Fruit fly (Drosophila melanogaster) ovary, adult (tissue): ENCODE measurements around the gene Sp1.

Source experiments
- CG17801 ChIP-seq: fragments of 200-800 bp; optimal IDR thresholded peaks from 2 replicates; lab custom pipeline; 2019; ENCODE audit warnings: missing biosample characterization, mild to moderate bottlenecking, missing genetic modification characterization, moderate library complexity; ENCODE audit not compliant: partially characterized antibody

The Sp1 gene

dm6 chrX:9734808-9735207 lies 5.4 kb downstream of the Sp1 start:
- no peak for TF ChIP-seq CG17801

dm6 chrX:9738551-9738950 lies 9.1 kb downstream of the Sp1 start:
- TF ChIP-seq CG17801 = no peak

dm6 chrX:9740269-9740668 lies 10.8 kb downstream of the Sp1 start:
- no peak for TF ChIP-seq CG17801

- TF ChIP-seq CG17801 = no peak
Observed at dm6 chrX:9742084-9742483, 12.6 kb downstream of the Sp1 start.

- TF ChIP-seq CG17801 = no peak
Observed at dm6 chrX:9744034-9744673, 14.7 kb downstream of the Sp1 start.

dm6 chrX:9744674-9745246 lies 15.3 kb downstream of the Sp1 start:
- no peak for TF ChIP-seq CG17801

- TF ChIP-seq CG17801 = no peak
Observed at dm6 chrX:9747503-9747902, 18.1 kb downstream of the Sp1 start.

- no peak for TF ChIP-seq CG17801
Observed at dm6 chrX:9749279-9749678, 19.8 kb downstream of the Sp1 start.

- no peak for TF ChIP-seq CG17801
Observed at dm6 chrX:9749745-9750144, 20.3 kb downstream of the Sp1 start.

dm6 chrX:9751443-9751842 lies 22.0 kb downstream of the Sp1 start:
- no peak for TF ChIP-seq CG17801

- no peak for TF ChIP-seq CG17801
Observed at dm6 chrX:9753353-9753752, 23.9 kb downstream of the Sp1 start.

- no peak for TF ChIP-seq CG17801
Observed at dm6 chrX:9754474-9754873, 25.0 kb downstream of the Sp1 start.

dm6 chrX:9757976-9758375 lies 28.5 kb downstream of the Sp1 start:
- no peak for TF ChIP-seq CG17801

- TF ChIP-seq CG17801 = no peak
Observed at dm6 chrX:9765565-9765964, 36.1 kb downstream of the Sp1 start.

dm6 chrX:9771084-9771483 lies 41.6 kb downstream of the Sp1 start:
- TF ChIP-seq CG17801 = no peak

- peak; percentile 49 for TF ChIP-seq CG17801
Observed at dm6 chrX:9778545-9778944, 49.1 kb downstream of the Sp1 start, which contains the start of gene CG1354. Gene CG1354, plus strand, starts transcription at chrX:9778742.

dm6 chrX:9782923-9783322 lies 53.5 kb downstream of the Sp1 start, which contains the start of gene CARPB:
Gene CARPB, plus strand, starts transcription at chrX:9783223.
- TF ChIP-seq CG17801 = no peak

dm6 chrX:9787363-9787762 lies 57.9 kb downstream of the Sp1 start:
- TF ChIP-seq CG17801 = no peak

- TF ChIP-seq CG17801 = no peak
Observed at dm6 chrX:9787941-9788340, 58.5 kb downstream of the Sp1 start.
